Fruit fly (Drosophila melanogaster): Measurements from ENCODE around the gene Rat1.

Gene Rat1

dm6 chr2L:6950096-6950495, 42.2 kb downstream of the Rat1 start, which contains the start of the genes Gas41 and SA1 (continued):
- TF ChIP-seq Dp (GFP tag; optimal IDR thresholded peaks at IDR 0.05), result peak; percentile 42
- TF ChIP-seq Usf (GFP tag; optimal IDR thresholded peaks at IDR 0.05), result no peak
- TF ChIP-seq CG10267 (tag; optimal IDR thresholded peaks at IDR 0.05), result peak; percentile 83
- no peak for TF ChIP-seq en (GFP tag; optimal IDR thresholded peaks at IDR 0.05)
- peak; percentile 68 for TF ChIP-seq twi (tag; optimal IDR thresholded peaks at IDR 0.05)
- TF ChIP-seq Fer2 (tag; optimal IDR thresholded peaks at IDR 0.05), result peak; percentile 90
- TF ChIP-seq CG9932 (GFP tag; IDR thresholded peaks at IDR 0.05), result peak; percentile 95
- peak; percentile 1 for TF ChIP-seq Lhr (GFP tag; optimal IDR thresholded peaks at IDR 0.05)
- TF ChIP-seq corto (GFP tag; optimal IDR thresholded peaks at IDR 0.05), result no peak
- TF ChIP-seq Asciz (GFP tag; optimal IDR thresholded peaks at IDR 0.05), result peak; percentile 71
- no peak for TF ChIP-seq NK7.1 (GFP tag; optimal IDR thresholded peaks at IDR 0.05)
- TF ChIP-seq CG5180 (GFP tag; optimal IDR thresholded peaks at IDR 0.05), result no peak
- peak; percentile 48 for TF ChIP-seq pnt (GFP tag; optimal IDR thresholded peaks at IDR 0.05)
- TF ChIP-seq CG7372 (GFP tag; IDR thresholded peaks at IDR 0.05), result peak; percentile 80
- TF ChIP-seq bbx (GFP tag; IDR thresholded peaks at IDR 0.05; ENCODE audit: partially characterized antibody), result peak; percentile 62; the same call in 1 of the 2 replicates
- peak; percentile 89 for TF ChIP-seq Ssrp (tag; optimal IDR thresholded peaks at IDR 0.05)
- peak; percentile 89 for TF ChIP-seq lilli (GFP tag; optimal IDR thresholded peaks at IDR 0.05)
- TF ChIP-seq jigr1 (GFP tag; IDR thresholded peaks at IDR 0.05), result peak; percentile 28; the same call in 1 of the 3 replicates
- peak; percentile 43 for TF ChIP-seq CG1603 (tag; optimal IDR thresholded peaks at IDR 0.05)
- peak; percentile 85 for TF ChIP-seq nerfin-1 (tag; optimal IDR thresholded peaks at IDR 0.05)
- TF ChIP-seq CG13775 (GFP tag; optimal IDR thresholded peaks at IDR 0.05), result peak; percentile 100
- peak; percentile 67; the same call in 1 of the 3 replicates for TF ChIP-seq gce (GFP tag; IDR thresholded peaks at IDR 0.05)
- peak; percentile 69; the same call in 3 of the 4 replicates for TF ChIP-seq Dll (GFP tag; IDR thresholded peaks at IDR 0.05; ENCODE audit: partially characterized antibody)
- peak; percentile 41 for TF ChIP-seq pho (GFP tag; optimal IDR thresholded peaks at IDR 0.05)
- TF ChIP-seq CG7928 (GFP tag; optimal IDR thresholded peaks at IDR 0.05), result peak; percentile 97
- peak; percentile 93 for TF ChIP-seq CG6689 (GFP tag; IDR thresholded peaks at IDR 0.05)
- TF ChIP-seq CG8944 (GFP tag; optimal IDR thresholded peaks at IDR 0.05), result no peak
- peak; percentile 29 for TF ChIP-seq CG9817 (tag; optimal IDR thresholded peaks at IDR 0.05)
- TF ChIP-seq zfh1 (GFP tag; IDR thresholded peaks at IDR 0.05), result no peak
- TF ChIP-seq CG16815 (GFP tag; optimal IDR thresholded peaks at IDR 0.05), result peak; percentile 13
- TF ChIP-seq CG8478 (optimal IDR thresholded peaks at IDR 0.05), result no peak
- peak; percentile 94 for TF ChIP-seq Xrp1 (GFP tag; IDR thresholded peaks at IDR 0.05)
- TF ChIP-seq Stat92E (GFP tag; optimal IDR thresholded peaks at IDR 0.05), result no peak
- peak; percentile 47 for TF ChIP-seq CG7786 (GFP tag; optimal IDR thresholded peaks at IDR 0.05)
- TF ChIP-seq vnd (GFP tag; IDR thresholded peaks at IDR 0.05; ENCODE audit: partially characterized antibody), result peak; percentile 76
- peak; percentile 91 for TF ChIP-seq E2f1 (GFP tag; IDR thresholded peaks at IDR 0.05)
- TF ChIP-seq Oli (tag; optimal IDR thresholded peaks at IDR 0.05), result peak; percentile 71
- no peak for TF ChIP-seq CG16863 (GFP tag; optimal IDR thresholded peaks at IDR 0.05)
- peak; percentile 90 for TF ChIP-seq CG2120 (GFP tag; optimal IDR thresholded peaks at IDR 0.05)
- peak; percentile 76 for TF ChIP-seq CG7987 (GFP tag; optimal IDR thresholded peaks at IDR 0.05)
- peak; percentile 44 for TF ChIP-seq nom (GFP tag; optimal IDR thresholded peaks at IDR 0.05)
- TF ChIP-seq CG43689 (GFP tag; IDR thresholded peaks at IDR 0.05), result peak; percentile 56; the same call in 1 of the 2 replicates
- TF ChIP-seq CG32767 (GFP tag; IDR thresholded peaks at IDR 0.05), result peak; percentile 70; the same call in 1 of the 2 replicates
- no peak for TF ChIP-seq CG4854 (GFP tag; optimal IDR thresholded peaks at IDR 0.05)
- peak in 1 of 2 experiments; percentile 3 for TF ChIP-seq crp (GFP tag; optimal IDR thresholded peaks at IDR 0.05)
- TF ChIP-seq CG7745 (tag; optimal IDR thresholded peaks at IDR 0.05), result peak; percentile 74
- TF ChIP-seq CG11695 (GFP tag; IDR thresholded peaks at IDR 0.05), result peak; percentile 50; the same call in 2 of the 3 replicates
- TF ChIP-seq Neu2 (GFP tag; optimal IDR thresholded peaks at IDR 0.05; ENCODE audit: borderline replicate concordance), result no peak
- peak; percentile 78 for TF ChIP-seq CG10654 (GFP tag; optimal IDR thresholded peaks at IDR 0.05)
